Worm (Caenorhabditis elegans): ENCODE results near the gene F36H12.4.
"Not testable (repeated sequence)": the region's sequence is repeated elsewhere in the genome, so short reads cannot be mapped to it uniquely, and the experiment has no call there.

DNA sequence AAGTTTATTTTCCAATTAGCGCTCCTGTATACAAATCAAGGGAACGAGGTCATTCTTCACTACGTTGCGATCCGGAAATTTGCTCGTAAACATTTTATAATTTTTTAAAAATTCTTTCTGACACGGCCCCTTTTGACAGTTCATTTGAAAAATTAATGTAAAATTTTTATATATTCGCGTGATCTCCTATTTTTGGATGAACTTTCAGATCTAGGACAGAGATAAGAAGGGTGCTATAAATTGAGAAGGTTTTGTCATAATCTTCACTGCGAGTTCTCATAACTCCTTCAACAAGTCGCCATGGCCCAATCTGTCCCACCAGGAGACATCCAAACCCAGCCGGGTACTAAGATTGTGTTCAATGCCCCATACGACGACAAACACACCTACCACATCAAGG, 8.6 kb upstream of the F36H12.4 start, which contains the start of gene msp-19:
- not testable (repeated sequence) for TF ChIP-seq egl-44 (GFP tag; IDR thresholded peaks at IDR 0.05); ama-1 (optimal IDR thresholded peaks at IDR 0.05); ama-1 (GFP tag; optimal IDR thresholded peaks at IDR 0.05); ets-4 (GFP tag; optimal IDR thresholded peaks at IDR 0.05); aptf-3 (GFP tag; IDR thresholded peaks at IDR 0.05)

Measured in whole organism, young adult.